Worm (Caenorhabditis elegans) whole organism, L3 larva: ENCODE data around the gene srgp-1.

Experiments used
- ceh-16 ChIP-seq: sonication (generic microtip); optimal IDR thresholded peaks from 2 replicates; lab custom pipeline; 2017; ENCODE audit warnings: missing biosample characterization, missing genetic modification characterization
- nhr-67 ChIP-seq: fragments of 150-350 bp; optimal IDR thresholded peaks from 2 replicates; lab custom pipeline; 2014; ENCODE audit warnings: missing biosample characterization, missing genetic modification characterization
- tbx-2 ChIP-seq: sonication (generic microtip); optimal IDR thresholded peaks from 2 replicates; lab custom pipeline; 2016; ENCODE audit warnings: mild to moderate bottlenecking, missing genetic modification characterization, missing compliant biosample characterization

DNA sequence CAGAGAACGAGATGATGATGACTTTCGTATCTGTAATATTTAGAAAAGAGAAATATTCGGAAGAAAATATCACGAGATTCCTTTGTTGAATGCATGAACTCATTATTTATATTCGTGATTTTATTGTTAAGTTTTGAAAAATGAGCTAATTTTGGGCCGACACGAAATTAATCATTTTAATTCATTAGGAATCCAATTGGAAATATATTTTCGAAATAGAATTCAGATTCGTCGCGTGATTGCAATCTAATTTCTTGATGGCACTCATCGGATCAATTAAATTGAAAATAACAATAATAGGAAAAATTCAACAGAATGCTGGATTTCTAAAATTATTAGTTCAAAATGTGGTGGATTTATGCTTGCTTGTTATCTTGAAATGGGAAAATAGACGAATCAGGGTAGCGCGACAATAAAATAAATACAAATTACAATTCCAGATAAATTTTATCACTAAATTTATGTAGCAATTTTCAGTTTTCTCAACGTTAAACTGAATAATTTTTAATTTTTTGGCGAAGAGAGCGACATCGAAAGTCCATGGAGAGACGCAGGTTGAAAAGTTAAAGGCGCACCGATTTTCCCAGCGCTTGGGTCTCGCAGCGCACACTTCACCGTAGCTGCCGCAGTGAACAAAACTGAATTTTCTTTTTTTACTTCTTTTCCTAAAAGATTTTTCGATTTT, 31.6 kb downstream of the srgp-1 start:
- TF ChIP-seq tbx-2 (tag; lab: Kevin White, UChicago) (no peak), ceh-16 (tag; lab: Kevin White, UChicago) (no peak), nhr-67 (tag; lab: Kevin White, UChicago) (no peak)
